Fruit fly (Drosophila melanogaster): Measurements from ENCODE around the gene toe.

- TF ChIP-seq Vsx2 (GFP tag; optimal IDR thresholded peaks at IDR 0.05; ENCODE audit: partially characterized antibody) (no peak), dsf (GFP tag; optimal IDR thresholded peaks at IDR 0.05; ENCODE audit: borderline replicate concordance) (no peak), pan (optimal IDR thresholded peaks at IDR 0.05) (no peak), h (GFP tag; optimal IDR thresholded peaks at IDR 0.05) (no peak), rgr (GFP tag; optimal IDR thresholded peaks at IDR 0.05) (no peak), sv (GFP tag; optimal IDR thresholded peaks at IDR 0.05) (no peak), Abd-B (GFP tag; optimal IDR thresholded peaks at IDR 0.05) (no peak), CG9705 (GFP tag; optimal IDR thresholded peaks at IDR 0.05) (no peak)
Observed at dm6 chr3L:12405889-12406500, 26.5 kb downstream of the toe start.

All from whole organism, wandering third instar larva.